Fruit fly (Drosophila melanogaster) whole organism, prepupa: ENCODE measurements around the gene Pdi.

Experiments
- Blimp-1 ChIP-seq: fragments of 200-800 bp; sonication (Bioruptor generic); optimal IDR thresholded peaks from 3 replicates; lab custom pipeline; 2017; ENCODE audit warnings: missing biosample characterization, missing genetic modification characterization, mild to moderate bottlenecking, moderate library complexity, missing genetic modification reagents
- Eip93F ChIP-seq: fragments of 200-800 bp; sonication (Bioruptor generic); optimal IDR thresholded peaks from 2 replicates; lab custom pipeline; 2016; ENCODE audit warnings: missing biosample characterization, mild to moderate bottlenecking, missing genetic modification characterization

DNA sequence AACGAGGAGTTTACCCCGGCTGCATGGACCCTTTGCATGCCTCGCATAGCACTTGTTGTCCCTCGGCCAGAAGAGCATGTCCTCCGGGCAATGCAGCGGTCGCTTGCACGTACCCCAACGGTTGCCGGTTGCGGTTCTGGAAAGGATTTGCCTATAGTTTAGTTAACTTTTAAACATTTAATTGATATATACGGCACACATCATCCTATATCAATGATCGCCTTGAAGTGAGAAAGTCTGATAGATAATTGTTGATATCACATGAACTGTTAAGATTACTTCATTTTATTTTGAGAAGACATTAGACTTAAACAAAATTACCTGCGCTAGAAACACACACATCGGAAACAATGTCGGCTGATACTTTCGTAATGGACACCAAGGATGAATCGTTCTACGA is 21.4 kb downstream of the Pdi start, which contains the start of gene CG32847:
- TF ChIP-seq Blimp-1 (GFP tag; lab: Kevin White, UChicago), result no peak
- no peak for TF ChIP-seq Eip93F (GFP tag; lab: Kevin White, UChicago)
